Worm (Caenorhabditis elegans) whole organism, L1 larva: ENCODE results near the gene R03G8.3.

Source experiments
- egl-27 ChIP-seq, 2 experiments: fragments of 150-350 bp in 1 of 2; sonication (generic microtip); optimal IDR thresholded peaks; 3 replicates each; lab custom pipeline; 2017 to 2018; ENCODE audit warnings: missing biosample characterization in 2 of 2, missing genetic modification characterization in 2 of 2, missing genetic modification reagents in 2 of 2
- fos-1 ChIP-seq: fragments of 150-350 bp; optimal IDR thresholded peaks from 2 replicates; lab custom pipeline; 2014; ENCODE audit warnings: missing biosample characterization, missing genetic modification characterization
- lin-13 ChIP-seq: fragments of 150-350 bp; optimal IDR thresholded peaks from 2 replicates; lab custom pipeline; 2014; ENCODE audit warnings: missing biosample characterization, missing genetic modification reagents, missing genetic modification characterization
- lsy-2 ChIP-seq, 2 experiments: fragments of 150-350 bp; optimal IDR thresholded peaks; 2 replicates each; lab custom pipeline; 2014; ENCODE audit warnings: missing biosample characterization in 2 of 2, missing genetic modification characterization in 2 of 2
- mef-2 ChIP-seq: fragments of 150-350 bp; optimal IDR thresholded peaks from 2 replicates; lab custom pipeline; 2014; ENCODE audit warnings: missing biosample characterization, missing genetic modification characterization
- nhr-12 ChIP-seq: sonication (generic microtip); optimal IDR thresholded peaks from 2 replicates; lab custom pipeline; 2017; ENCODE audit warnings: missing biosample characterization, missing genetic modification characterization
- rnt-1 ChIP-seq: sonication (generic microtip); optimal IDR thresholded peaks from 2 replicates; lab custom pipeline; 2016; ENCODE audit warnings: mild to moderate bottlenecking, missing genetic modification characterization, moderate library complexity, missing compliant biosample characterization
- ztf-11 ChIP-seq, 2 experiments: sonication (generic microtip); optimal IDR thresholded peaks; 2 replicates each; lab custom pipeline; 2016 to 2017; ENCODE audit warnings: missing genetic modification characterization in 2 of 2, missing biosample characterization in 1 of 2, missing compliant biosample characterization in 1 of 2

DNA sequence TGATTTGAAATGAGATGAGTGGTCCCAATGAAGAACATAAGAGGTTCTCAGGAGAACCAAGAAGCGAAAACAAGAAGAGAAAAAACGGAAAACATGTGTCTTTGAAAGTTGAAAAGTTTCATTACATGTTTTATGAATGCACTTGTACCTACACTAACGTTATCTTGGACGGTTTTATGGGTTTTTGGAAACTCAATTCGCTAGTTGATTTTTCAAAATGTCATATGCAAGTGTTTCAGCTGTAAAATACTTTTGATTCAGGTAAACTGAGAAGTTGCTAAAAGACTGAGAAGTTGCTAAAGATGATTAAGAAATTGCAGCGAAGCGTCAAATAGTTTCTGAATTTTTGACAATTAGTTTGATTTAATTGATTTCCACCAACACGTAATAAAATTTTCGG is 19.6 kb upstream of the R03G8.3 start, which contains the start of gene cpx-2:
- TF ChIP-seq lin-13 (GFP tag; lab: Kevin White, UChicago) (no peak), rnt-1 (no peak), lsy-2 (tag; optimal IDR thresholded peaks at IDR 0.05; lab: Kevin White, UChicago) (no peak), egl-27 (tag; optimal IDR thresholded peaks at IDR 0.05; lab: Kevin White, UChicago) (no peak), fos-1 (tag; lab: Kevin White, UChicago) (no peak), ztf-11 (tag; optimal IDR thresholded peaks at IDR 0.05; lab: Kevin White, UChicago) (no peak), mef-2 (tag; lab: Kevin White, UChicago) (no peak), nhr-12 (tag; lab: Kevin White, UChicago) (no peak)
